Fruit fly (Drosophila melanogaster): ENCODE measurements around the gene CG4766.
A peak's percentile ranks its signal among the peaks of the same experiment; 100 is the strongest.

Gene CG4766

dm6 chrX:5969860-5970665 lies 30.5 kb downstream of the CG4766 start (continued):
- TF ChIP-seq CG10959 (GFP tag; IDR thresholded peaks at IDR 0.05) (peak; percentile 35; the same call in 1 of the 2 replicates), Optix (GFP tag; IDR thresholded peaks at IDR 0.05) (no peak; the same call in 2 of the 3 replicates), CG8359 (GFP tag; optimal IDR thresholded peaks at IDR 0.05; ENCODE audit: borderline replicate concordance) (no peak), CG15011 (GFP tag; optimal IDR thresholded peaks at IDR 0.05) (no peak), CG8089 (GFP tag; optimal IDR thresholded peaks at IDR 0.05) (no peak), CG15269 (tag; optimal IDR thresholded peaks at IDR 0.05) (peak; percentile 56), Adf1 (GFP tag; IDR thresholded peaks at IDR 0.05) (no peak), psq (GFP tag; optimal IDR thresholded peaks at IDR 0.05) (no peak), zfh1 (GFP tag; IDR thresholded peaks at IDR 0.05) (peak; percentile 76), phol (tag; optimal IDR thresholded peaks at IDR 0.05) (peak; percentile 52), D19A (tag; optimal IDR thresholded peaks at IDR 0.05) (peak; percentile 35), CG30020 (tag; optimal IDR thresholded peaks at IDR 0.05) (no peak), Dll (GFP tag; IDR thresholded peaks at IDR 0.05; ENCODE audit: partially characterized antibody) (no peak), cato (GFP tag; optimal IDR thresholded peaks at IDR 0.05; ENCODE audit: borderline replicate concordance) (no peak), CG13287 (GFP tag; IDR thresholded peaks at IDR 0.05; ENCODE audit: partially characterized antibody) (no peak), CG18619 (GFP tag; optimal IDR thresholded peaks at IDR 0.05) (peak; percentile 50), CG12155 (GFP tag; optimal IDR thresholded peaks at IDR 0.05) (peak; percentile 48), CG12942 (GFP tag; optimal IDR thresholded peaks at IDR 0.05) (no peak), Nf-YC (tag; optimal IDR thresholded peaks at IDR 0.05) (peak; percentile 35), Vsx1 (GFP tag; optimal IDR thresholded peaks at IDR 0.05) (no peak), nerfin-2 (GFP tag; IDR thresholded peaks at IDR 0.05; ENCODE audit: partially characterized antibody) (no peak), CG11504 (tag; optimal IDR thresholded peaks at IDR 0.05) (peak; percentile 56), hkb (optimal IDR thresholded peaks at IDR 0.05) (no peak), hkb (GFP tag; IDR thresholded peaks at IDR 0.05) (no peak; the same call in 1 of the 2 replicates), Kr (GFP tag; optimal IDR thresholded peaks at IDR 0.05) (peak; percentile 26), Hey (tag; optimal IDR thresholded peaks at IDR 0.05) (no peak), CG14014 (GFP tag; IDR thresholded peaks at IDR 0.05) (peak; percentile 16; the same call in 1 of the 2 replicates), CG15696 (tag; optimal IDR thresholded peaks at IDR 0.05) (peak; percentile 31), zen2 (GFP tag; IDR thresholded peaks at IDR 0.05; ENCODE audit: partially characterized antibody) (no peak), gsb (GFP tag; IDR thresholded peaks at IDR 0.05) (no peak), gcm2 (GFP tag; optimal IDR thresholded peaks at IDR 0.05) (no peak), CG31441 (GFP tag; IDR thresholded peaks at IDR 0.05) (peak; percentile 70), CG13296 (GFP tag; optimal IDR thresholded peaks at IDR 0.05) (peak; percentile 14), BtbVII (GFP tag; optimal IDR thresholded peaks at IDR 0.05) (no peak), ttk (GFP tag; IDR thresholded peaks at IDR 0.05) (peak; percentile 26; the same call in 1 of the 2 replicates), Mes4 (GFP tag; optimal IDR thresholded peaks at IDR 0.05) (no peak), Fer3 (tag; optimal IDR thresholded peaks at IDR 0.05) (peak; percentile 22), mam (GFP tag; optimal IDR thresholded peaks at IDR 0.05) (peak; percentile 7), CG13424 (tag; optimal IDR thresholded peaks at IDR 0.05) (peak; percentile 60), CG2199 (GFP tag; IDR thresholded peaks at IDR 0.05) (no peak), disco-r (GFP tag; optimal IDR thresholded peaks at IDR 0.05) (no peak), CG6654 (GFP tag; optimal IDR thresholded peaks at IDR 0.05) (no peak), B-H1 (GFP tag; IDR thresholded peaks at IDR 0.05) (no peak), Hr51 (GFP tag; optimal IDR thresholded peaks at IDR 0.05) (peak in 1 of 2 experiments; percentile 59), CG17186 (GFP tag; optimal IDR thresholded peaks at IDR 0.05) (no peak), CG5953 (GFP tag; IDR thresholded peaks at IDR 0.05) (no peak), fd102C (GFP tag; optimal IDR thresholded peaks at IDR 0.05) (no peak), unc-4 (GFP tag; IDR thresholded peaks at IDR 0.05; ENCODE audit: partially characterized antibody) (no peak), CG16815 (GFP tag; optimal IDR thresholded peaks at IDR 0.05) (peak; percentile 17)

Data from whole organism, embryonic.